Worm (Caenorhabditis elegans) whole organism, L4 larva: Measurements from ENCODE around the gene dsl-7.

Source experiments
- D1046.2 ChIP-seq: fragments of 200-800 bp; sonication (Bioruptor generic); IDR thresholded peaks from 2 replicates; pipeline ENCODE4 v1.3.6; 2022; ENCODE audit warnings: missing genetic modification characterization, missing compliant biosample characterization
- F10B5.3 ChIP-seq: sonication (generic microtip); optimal IDR thresholded peaks from 2 replicates; lab custom pipeline; 2016; ENCODE audit warnings: mild to moderate bottlenecking, missing genetic modification characterization, missing compliant biosample characterization
- F44E2.7 ChIP-seq: fragments of 200-800 bp; sonication (Bioruptor generic); IDR thresholded peaks from 2 replicates; pipeline ENCODE4 v2.1.2; 2022; ENCODE audit warnings: missing genetic modification characterization, missing compliant biosample characterization
- R02D3.7 ChIP-seq: fragments of 150-350 bp; sonication (generic microtip); optimal IDR thresholded peaks from 3 replicates; lab custom pipeline; 2014; ENCODE audit warnings: missing biosample characterization, missing genetic modification characterization
- T20F7.1 ChIP-seq: fragments of 200-800 bp; sonication (Bioruptor generic); optimal IDR thresholded peaks from 2 replicates; lab custom pipeline; 2018; ENCODE audit warnings: mild to moderate bottlenecking, missing genetic modification characterization, missing compliant biosample characterization
- T26A8.4 ChIP-seq: fragments of 200-800 bp; sonication (Bioruptor generic); IDR thresholded peaks from 2 replicates; pipeline ENCODE4 v1.3.6; 2022; ENCODE audit warnings: missing genetic modification characterization, missing compliant biosample characterization
- ZK546.5 ChIP-seq, 2 experiments: sonication (generic microtip); optimal IDR thresholded peaks; 2 replicates each; lab custom pipeline; 2017; ENCODE audit warnings: missing biosample characterization in 2 of 2, missing genetic modification characterization in 2 of 2
- aha-1 ChIP-seq: fragments of 150-350 bp; peaks from one replicate; lab custom pipeline; 2014; ENCODE audit warnings: missing biosample characterization, missing genetic modification characterization
- ama-1 ChIP-seq: fragments of 150-350 bp; optimal IDR thresholded peaks from 2 replicates; lab custom pipeline; 2014; ENCODE audit warnings: inconsistent platforms, mixed read lengths
- arid-1 ChIP-seq: fragments of 200-800 bp; sonication (Bioruptor generic); conservative IDR thresholded peaks from 2 replicates; pipeline ENCODE4 v1.3.6; 2022; ENCODE audit warnings: missing genetic modification reagents, missing genetic modification characterization, missing compliant biosample characterization
- attf-4 ChIP-seq: sonication (generic microtip); optimal IDR thresholded peaks from 3 replicates; lab custom pipeline; 2017; ENCODE audit warnings: missing biosample characterization, missing genetic modification characterization
- ces-1 ChIP-seq: fragments of 150-350 bp; sonication (generic microtip); optimal IDR thresholded peaks from 4 replicates; lab custom pipeline; 2014; ENCODE audit warnings: missing biosample characterization, missing genetic modification reagents, missing genetic modification characterization
- cey-2 ChIP-seq: sonication (generic microtip); optimal IDR thresholded peaks from 3 replicates; lab custom pipeline; 2017; ENCODE audit warnings: missing genetic modification characterization, mild to moderate bottlenecking, missing compliant biosample characterization, antibody characterized with exemption, borderline replicate concordance; ENCODE audit not compliant: insufficient read depth
- daf-12 ChIP-seq: fragments of 150-350 bp; optimal IDR thresholded peaks from 2 replicates; lab custom pipeline; 2014; ENCODE audit warnings: missing biosample characterization, missing genetic modification reagents, missing genetic modification characterization
- daf-16 ChIP-seq, 3 experiments: sonication (generic microtip); optimal IDR thresholded peaks; 2 replicates each; lab custom pipeline; 2016 to 2017; ENCODE audit warnings: missing genetic modification characterization in 3 of 3, missing genetic modification reagents in 3 of 3, mild to moderate bottlenecking in 2 of 3, missing compliant biosample characterization in 2 of 3, missing biosample characterization in 1 of 3, moderate library complexity in 1 of 3
- dmd-6 ChIP-seq: fragments of 200-800 bp; sonication (Bioruptor generic); IDR thresholded peaks from 2 replicates; pipeline ENCODE4 v1.3.6; 2022; ENCODE audit warnings: missing genetic modification reagents, missing genetic modification characterization, missing compliant biosample characterization
- duxl-1 ChIP-seq: sonication (generic microtip); optimal IDR thresholded peaks from 2 replicates; lab custom pipeline; 2016; ENCODE audit warnings: mild to moderate bottlenecking, missing genetic modification characterization, moderate library complexity, missing compliant biosample characterization; ENCODE audit not compliant: poor library complexity
- fos-1 ChIP-seq: fragments of 150-350 bp; optimal IDR thresholded peaks from 2 replicates; lab custom pipeline; 2014; ENCODE audit warnings: missing biosample characterization, missing genetic modification characterization
- hif-1 ChIP-seq, 2 experiments: sonication (generic microtip); optimal IDR thresholded peaks; 2 replicates each; lab custom pipeline; 2016 to 2017; ENCODE audit warnings: missing compliant biosample characterization in 2 of 2, missing genetic modification characterization in 2 of 2, missing genetic modification reagents in 2 of 2, missing genotype in 2 of 2, mild to moderate bottlenecking in 1 of 2
- hlh-11 ChIP-seq: fragments of 200-800 bp; sonication (Bioruptor generic); optimal IDR thresholded peaks from 2 replicates; lab custom pipeline; 2018; ENCODE audit warnings: mild to moderate bottlenecking, missing genetic modification characterization, missing compliant biosample characterization
- hmg-1.1 ChIP-seq: fragments of 200-800 bp; sonication (Bioruptor generic); IDR thresholded peaks from 2 replicates; pipeline ENCODE4 v1.3.6; 2022; ENCODE audit warnings: missing genetic modification reagents, missing genetic modification characterization, missing compliant biosample characterization
- lin-13 ChIP-seq: fragments of 150-350 bp; optimal IDR thresholded peaks from 2 replicates; lab custom pipeline; 2014; ENCODE audit warnings: missing biosample characterization, missing genetic modification reagents, missing genetic modification characterization
- lin-15B ChIP-seq: fragments of 150-350 bp; sonication (generic microtip); optimal IDR thresholded peaks from 3 replicates; lab custom pipeline; 2014; ENCODE audit warnings: missing biosample characterization, missing genetic modification characterization
- lin-38 ChIP-seq: fragments of 200-800 bp; sonication (Bioruptor generic); IDR thresholded peaks from 2 replicates; pipeline ENCODE4 v1.3.6; 2022; ENCODE audit warnings: missing genetic modification reagents, missing genetic modification characterization, missing compliant biosample characterization
- lsy-2 ChIP-seq, 2 experiments: fragments of 150-350 bp in 1 of 2; sonication (generic microtip) in 1 of 2; optimal IDR thresholded peaks; 2 replicates each; lab custom pipeline; 2014 to 2017; ENCODE audit warnings: missing biosample characterization in 2 of 2, missing genetic modification characterization in 2 of 2
- mdl-1 ChIP-seq, 2 experiments: fragments of 150-350 bp in 1 of 2; sonication (generic microtip) in 1 of 2; optimal IDR thresholded peaks; 2 replicates each; lab custom pipeline; 2014 to 2017; ENCODE audit warnings: missing biosample characterization in 2 of 2, missing genetic modification characterization in 2 of 2
- mdt-29 ChIP-seq: fragments of 200-800 bp; sonication (Bioruptor generic); IDR thresholded peaks from 2 replicates; pipeline ENCODE4 v1.3.6; 2022; ENCODE audit warnings: missing genetic modification reagents, missing genetic modification characterization, missing compliant biosample characterization
- mep-1 ChIP-seq: fragments of 150-350 bp; sonication (generic microtip); optimal IDR thresholded peaks from 3 replicates; lab custom pipeline; 2014; ENCODE audit warnings: missing biosample characterization, missing genetic modification characterization
- nhr-10 ChIP-seq: fragments of 150-350 bp; optimal IDR thresholded peaks from 2 replicates; lab custom pipeline; 2014; ENCODE audit warnings: missing biosample characterization, missing genetic modification characterization
- nhr-11 ChIP-seq: fragments of 150-350 bp; optimal IDR thresholded peaks from 2 replicates; lab custom pipeline; 2014; ENCODE audit warnings: missing biosample characterization, missing genetic modification characterization
- nhr-111 ChIP-seq: fragments of 200-800 bp; sonication (Bioruptor generic); optimal IDR thresholded peaks from 2 replicates; lab custom pipeline; 2018; ENCODE audit warnings: mild to moderate bottlenecking, missing genetic modification characterization, missing compliant biosample characterization
- nhr-237 ChIP-seq: sonication (generic microtip); optimal IDR thresholded peaks from 2 replicates; lab custom pipeline; 2017; ENCODE audit warnings: missing biosample characterization, missing genetic modification characterization
- nhr-28 ChIP-seq: fragments of 150-350 bp; optimal IDR thresholded peaks from 2 replicates; lab custom pipeline; 2014; ENCODE audit warnings: missing biosample characterization, missing genetic modification characterization
- nhr-76 ChIP-seq: fragments of 150-350 bp; optimal IDR thresholded peaks from 2 replicates; lab custom pipeline; 2014; ENCODE audit warnings: missing biosample characterization, missing genetic modification characterization
- pha-4 ChIP-seq, 2 experiments: fragments of 150-350 bp in 1 of 2; fragments of 200-800 bp in 1 of 2; sonication (Bioruptor generic) in 1 of 2; IDR thresholded peaks in 1 of 2; optimal IDR thresholded peaks in 1 of 2; 2 replicates each; pipeline versions ENCODE4 v1.3.6 to Lab custom; 2014 to 2022; ENCODE audit warnings: missing genetic modification characterization in 2 of 2, missing genetic modification reagents in 2 of 2, missing biosample characterization in 1 of 2, missing compliant biosample characterization in 1 of 2
- pqm-1 ChIP-seq: sonication (generic microtip); optimal IDR thresholded peaks from 2 replicates; lab custom pipeline; 2017; ENCODE audit warnings: missing biosample characterization, missing genetic modification characterization
- rbr-2 ChIP-seq: sonication (generic microtip); optimal IDR thresholded peaks from 2 replicates; lab custom pipeline; 2016; ENCODE audit warnings: missing genotype, missing genetic modification characterization, missing compliant biosample characterization
- saeg-2 ChIP-seq: fragments of 200-800 bp; sonication (Bioruptor generic); IDR thresholded peaks from 2 replicates; pipeline ENCODE4 v1.3.6; 2022; ENCODE audit warnings: missing genetic modification reagents, missing genetic modification characterization, missing compliant biosample characterization
- set-16 ChIP-seq: fragments of 200-800 bp; sonication (Bioruptor generic); IDR thresholded peaks from 2 replicates; pipeline ENCODE4 v1.3.6; 2022; ENCODE audit warnings: missing genetic modification reagents, missing genetic modification characterization, missing compliant biosample characterization
- skn-1 ChIP-seq: fragments of 150-350 bp; optimal IDR thresholded peaks from 2 replicates; lab custom pipeline; 2014; ENCODE audit warnings: missing biosample characterization, missing genetic modification characterization
- unc-62 ChIP-seq, 3 experiments: fragments of 150-350 bp in 1 of 3; sonication (generic microtip); optimal IDR thresholded peaks in 2 of 3; peaks in 1 of 3; 1 replicate in 1 of 3; 2 replicates in 2 of 3; lab custom pipeline; 2014 to 2017; ENCODE audit warnings: missing biosample characterization in 3 of 3, missing genetic modification characterization in 3 of 3, missing genetic modification reagents in 3 of 3, missing genotype in 1 of 3
- zip-2 ChIP-seq: fragments of 150-350 bp; optimal IDR thresholded peaks from 2 replicates; lab custom pipeline; 2014; ENCODE audit warnings: missing biosample characterization, missing genetic modification characterization

The dsl-7 gene

DNA sequence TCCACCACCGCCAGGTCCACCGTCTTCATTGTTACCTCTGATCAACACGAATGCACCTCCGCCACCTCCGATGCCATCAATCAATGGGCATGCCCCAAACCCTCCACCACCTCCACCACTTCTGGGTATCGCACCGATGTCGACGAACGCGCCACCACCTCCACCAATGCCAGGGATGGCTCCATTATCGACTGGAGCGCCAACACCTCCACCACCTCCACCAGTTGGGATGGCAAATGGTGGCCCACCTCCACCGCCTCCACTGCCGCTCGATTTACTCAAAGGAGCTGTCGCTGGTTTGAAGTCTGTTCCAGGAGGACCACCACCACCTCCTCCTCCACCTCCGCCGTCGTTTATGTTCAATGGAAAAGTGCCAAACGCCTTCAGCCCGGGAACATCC lies 11.4 kb downstream of the dsl-7 start:
- TF ChIP-seq set-16 (peak; percentile 90), aha-1 (tag; lab: Kevin White, UChicago) (peak; percentile 69), D1046.2 (peak; percentile 71; the same call in 1 of the 2 replicates), T26A8.4 (GFP tag; lab: Robert Waterston, UW) (no peak)

DNA sequence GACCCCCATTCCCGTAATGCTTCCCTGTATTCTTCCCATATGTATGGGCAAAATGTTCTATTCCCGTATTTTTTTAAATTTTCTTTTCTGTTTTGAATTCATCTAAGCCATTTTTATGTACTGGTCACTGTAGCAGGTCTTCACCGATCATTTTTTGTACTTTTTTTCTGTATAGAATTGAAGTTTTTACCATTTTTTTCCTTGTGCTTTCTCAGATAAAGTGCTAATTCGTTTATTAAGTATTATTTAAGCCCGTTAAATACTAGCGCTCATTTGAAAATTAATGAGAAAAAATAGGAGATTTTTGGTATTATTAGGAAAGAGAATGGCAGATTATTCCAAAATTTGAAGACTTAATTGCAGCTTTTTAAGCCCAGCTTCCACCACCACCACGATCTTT lies 13.8 kb downstream of the dsl-7 start:
- TF ChIP-seq hif-1 (tag; optimal IDR thresholded peaks at IDR 0.05; lab: Kevin White, UChicago) (no peak), ZK546.5 (tag; optimal IDR thresholded peaks at IDR 0.05; lab: Kevin White, UChicago) (no peak), nhr-28 (tag; lab: Kevin White, UChicago) (no peak), mep-1 (no peak), fos-1 (tag; lab: Kevin White, UChicago) (no peak), nhr-237 (no peak), ama-1 (no peak), lin-38 (GFP tag; lab: Robert Waterston, UW) (peak; percentile 40), ces-1 (no peak), zip-2 (tag; lab: Kevin White, UChicago) (no peak), arid-1 (GFP tag; lab: Robert Waterston, UW) (0 out of 2 replicates have a peak, but pooled peaks have one; percentile 28), unc-62 (GFP tag; optimal IDR thresholded peaks at IDR 0.05 in 1 of 2; lab: Kevin White, UChicago) (no peak), unc-62 (tag; optimal IDR thresholded peaks at IDR 0.05; lab: Kevin White, UChicago) (no peak), attf-4 (no peak), saeg-2 (no peak), nhr-76 (tag; lab: Kevin White, UChicago) (no peak)
- TF ChIP-seq, all 104 proteins: peak for 2

DNA sequence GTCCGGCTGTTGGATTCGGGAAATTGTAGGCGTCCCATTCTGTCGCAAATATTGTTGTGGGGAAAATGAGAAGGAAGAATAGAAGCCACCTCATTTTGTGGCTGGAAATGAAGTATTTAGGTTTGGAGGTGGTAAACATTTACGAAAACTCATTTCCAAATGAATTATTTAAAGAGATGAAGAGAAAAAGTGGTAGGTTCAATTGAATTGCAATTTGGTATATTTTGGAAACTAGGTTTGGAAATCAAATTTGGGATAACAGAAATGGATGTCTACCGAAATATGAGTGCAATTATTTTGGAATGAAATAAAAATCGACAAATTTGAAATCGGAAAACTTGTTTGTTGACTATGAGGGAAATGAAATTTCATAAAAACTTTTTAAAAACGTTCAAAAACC lies 15.9 kb downstream of the dsl-7 start, which contains the start of gene F15B9.10:
F15B9.10 (minus strand) TSS at position 101 of the 400 bp plus-strand sequence.
- TF ChIP-seq unc-62 (GFP tag; optimal IDR thresholded peaks at IDR 0.05 in 1 of 2; lab: Kevin White, UChicago), result peak in 1 of 2 experiments; percentile 3
- TF ChIP-seq unc-62 (tag; optimal IDR thresholded peaks at IDR 0.05; lab: Kevin White, UChicago), result no peak
- TF ChIP-seq lin-15B (tag; lab: Kevin White, UChicago), result no peak
- no peak for TF ChIP-seq skn-1 (tag; lab: Kevin White, UChicago)
- TF ChIP-seq, all 104 proteins: peak for 1

DNA sequence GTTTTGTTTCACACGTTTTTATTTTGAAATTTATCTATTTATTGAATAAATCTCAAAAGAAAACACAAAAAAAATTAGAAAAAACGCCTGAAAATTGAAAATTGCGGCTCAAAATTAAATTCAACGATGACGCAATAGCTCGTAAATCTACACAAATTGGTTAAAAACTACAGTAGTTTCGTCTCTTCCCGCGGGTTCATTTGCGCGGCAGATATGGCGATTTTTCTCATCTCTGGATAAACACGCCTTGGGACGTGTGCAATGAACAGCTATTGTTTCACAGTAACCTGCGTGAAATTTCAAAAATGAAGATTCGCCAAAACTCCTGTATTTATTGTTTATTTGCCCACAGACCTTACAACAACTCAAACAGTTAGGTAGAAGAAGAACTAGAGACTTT lies 16.3 kb downstream of the dsl-7 start:
- no peak for TF ChIP-seq T26A8.4 (GFP tag; lab: Robert Waterston, UW)
- TF ChIP-seq D1046.2, result no peak
- TF ChIP-seq lin-15B (tag; lab: Kevin White, UChicago), result no peak
- no peak for TF ChIP-seq ces-1
- TF ChIP-seq nhr-11 (tag; lab: Kevin White, UChicago), result no peak
- peak; percentile 43 for TF ChIP-seq R02D3.7 (tag; lab: Kevin White, UChicago)
- no peak for TF ChIP-seq T20F7.1 (GFP tag; lab: Kevin White, UChicago)
- TF ChIP-seq daf-12 (tag; lab: Kevin White, UChicago), result no peak

DNA sequence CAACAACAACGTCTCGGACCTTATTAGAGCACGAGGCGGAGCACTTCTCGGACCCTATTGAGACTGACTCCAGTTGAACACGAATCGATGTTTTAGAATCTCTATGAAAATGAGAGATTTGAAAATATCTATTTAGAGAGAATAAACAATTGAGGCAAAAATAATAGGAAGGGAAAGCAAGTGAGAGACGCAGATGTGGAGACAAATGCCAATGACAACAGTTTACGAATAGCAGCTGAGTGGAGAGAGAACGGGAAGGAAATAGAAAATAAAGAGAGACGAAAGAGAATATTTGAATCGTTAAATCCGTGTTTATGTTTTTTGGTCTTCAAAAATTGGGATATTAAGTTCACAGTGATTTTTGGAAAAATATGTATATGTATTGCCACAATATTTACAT lies 16.9 kb downstream of the dsl-7 start:
- TF ChIP-seq mdl-1 (tag; optimal IDR thresholded peaks at IDR 0.05; lab: Kevin White, UChicago) (peak in 1 of 2 experiments; percentile 34), dmd-6 (peak; percentile 35; the same call in 1 of the 2 replicates), pha-4 (GFP tag; IDR thresholded peaks at IDR 0.05; lab: Robert Waterston, UW) (no peak), pha-4 (tag; optimal IDR thresholded peaks at IDR 0.05; lab: Kevin White, UChicago) (no peak), nhr-10 (tag; lab: Kevin White, UChicago) (peak; percentile 18), rbr-2 (tag; lab: Kevin White, UChicago) (peak; percentile 39), mep-1 (peak; percentile 27), hmg-1.1 (GFP tag; lab: Robert Waterston, UW) (peak; percentile 33; the same call in 1 of the 2 replicates), nhr-111 (GFP tag; lab: Kevin White, UChicago) (no peak), F44E2.7 (GFP tag; lab: Robert Waterston, UW) (no peak), daf-16 (GFP tag; optimal IDR thresholded peaks at IDR 0.05; lab: Kevin White, UChicago) (no peak), daf-16 (tag; optimal IDR thresholded peaks at IDR 0.05; lab: Kevin White, UChicago) (peak; percentile 72), lin-13 (peak; percentile 9), mdt-29 (GFP tag; lab: Robert Waterston, UW) (no peak), hlh-11 (tag; lab: Kevin White, UChicago) (peak; percentile 54), lsy-2 (tag; optimal IDR thresholded peaks at IDR 0.05; lab: Kevin White, UChicago) (peak in 1 of 2 experiments; percentile 1), lin-38 (GFP tag; lab: Robert Waterston, UW) (no peak), pqm-1 (tag; lab: Kevin White, UChicago) (no peak), nhr-28 (tag; lab: Kevin White, UChicago) (peak; percentile 18), cey-2 (tag; lab: Kevin White, UChicago) (no peak), nhr-11 (tag; lab: Kevin White, UChicago) (peak; percentile 26), F10B5.3 (tag; lab: Kevin White, UChicago) (no peak), duxl-1 (tag; lab: Kevin White, UChicago) (no peak)
